Fruit fly (Drosophila melanogaster) whole organism, adult: Measurements from ENCODE around the gene CG5281.

Experiments
- CG11617 ChIP-seq: fragments of 200-800 bp; sonication (Bioruptor generic); optimal IDR thresholded peaks from 2 replicates; lab custom pipeline; 2017; ENCODE audit warnings: mild to moderate bottlenecking, missing biosample characterization, missing genetic modification reagents, missing genetic modification characterization
- CG12768 ChIP-seq: fragments of 200-800 bp; sonication (Bioruptor generic); optimal IDR thresholded peaks from 2 replicates; lab custom pipeline; 2017; ENCODE audit warnings: missing biosample characterization, missing genetic modification characterization, mild to moderate bottlenecking, moderate library complexity, missing genetic modification reagents
- CG14711 ChIP-seq: fragments of 200-800 bp; sonication (Bioruptor generic); optimal IDR thresholded peaks from 2 replicates; lab custom pipeline; 2018; ENCODE audit warnings: missing biosample characterization, mild to moderate bottlenecking, missing genetic modification characterization, moderate library complexity
- CG1620 ChIP-seq: fragments of 200-800 bp; sonication (Bioruptor generic); optimal IDR thresholded peaks from 2 replicates; lab custom pipeline; 2016; ENCODE audit warnings: missing biosample characterization, missing genetic modification characterization
- CG33017 ChIP-seq: fragments of 200-800 bp; sonication (Bioruptor generic); optimal IDR thresholded peaks from 2 replicates; lab custom pipeline; 2018; ENCODE audit warnings: missing biosample characterization, mild to moderate bottlenecking, missing genetic modification characterization, moderate library complexity
- CG5204 ChIP-seq: fragments of 200-800 bp; sonication (Bioruptor generic); optimal IDR thresholded peaks from 2 replicates; lab custom pipeline; 2016; ENCODE audit warnings: missing biosample characterization, missing genetic modification characterization
- CG7045 ChIP-seq: fragments of 200-800 bp; sonication (Bioruptor generic); optimal IDR thresholded peaks from 2 replicates; lab custom pipeline; 2017; ENCODE audit warnings: missing biosample characterization, mild to moderate bottlenecking, missing genetic modification characterization
- CG7101 ChIP-seq: fragments of 200-800 bp; sonication (Bioruptor generic); optimal IDR thresholded peaks from 2 replicates; lab custom pipeline; 2018; ENCODE audit warnings: missing biosample characterization, mild to moderate bottlenecking, missing genetic modification characterization, moderate library complexity
- Clk ChIP-seq: fragments of 200-800 bp; sonication (Bioruptor generic); optimal IDR thresholded peaks from 2 replicates; lab custom pipeline; 2017; ENCODE audit warnings: missing biosample characterization, missing genetic modification characterization
- Crg-1 ChIP-seq: fragments of 200-800 bp; sonication (Bioruptor generic); optimal IDR thresholded peaks from 2 replicates; lab custom pipeline; 2016; ENCODE audit warnings: missing biosample characterization, missing genetic modification characterization
- Hr96 ChIP-seq: fragments of 200-800 bp; sonication (Bioruptor generic); optimal IDR thresholded peaks from 2 replicates; lab custom pipeline; 2016; ENCODE audit warnings: missing biosample characterization, missing genetic modification characterization
- Mnt ChIP-seq: fragments of 200-800 bp; sonication (Bioruptor generic); optimal IDR thresholded peaks from 2 replicates; lab custom pipeline; 2016; ENCODE audit warnings: missing biosample characterization, mild to moderate bottlenecking, missing genetic modification characterization
- bab1 ChIP-seq: fragments of 200-800 bp; sonication (Bioruptor generic); optimal IDR thresholded peaks from 3 replicates; lab custom pipeline; 2019; ENCODE audit warnings: missing biosample characterization, mild to moderate bottlenecking, missing genetic modification characterization, moderate library complexity
- cic ChIP-seq: fragments of 200-800 bp; sonication (Bioruptor generic); optimal IDR thresholded peaks from 2 replicates; lab custom pipeline; 2017; ENCODE audit warnings: missing biosample characterization, mild to moderate bottlenecking, missing genetic modification characterization, moderate library complexity
- cnc ChIP-seq, 2 experiments: fragments of >200 bp; optimal IDR thresholded peaks; 2 replicates each; lab custom pipeline; 2017
- kay ChIP-seq: fragments of 200-800 bp; sonication (Bioruptor generic); peaks from one replicate; lab custom pipeline; 2016; ENCODE audit warnings: missing biosample characterization, missing genetic modification characterization, borderline replicate concordance
- ovo ChIP-seq: fragments of 200-800 bp; sonication (Bioruptor generic); optimal IDR thresholded peaks from 2 replicates; lab custom pipeline; 2016; ENCODE audit warnings: missing biosample characterization, missing genetic modification characterization
- pad ChIP-seq: fragments of 200-800 bp; sonication (Bioruptor generic); optimal IDR thresholded peaks from 3 replicates; lab custom pipeline; 2017; ENCODE audit warnings: missing biosample characterization, missing genetic modification characterization, mild to moderate bottlenecking, moderate library complexity, missing genetic modification reagents
- tj ChIP-seq: fragments of 200-800 bp; sonication (Bioruptor generic); optimal IDR thresholded peaks from 3 replicates; lab custom pipeline; 2017; ENCODE audit warnings: missing biosample characterization, mild to moderate bottlenecking, missing genetic modification characterization, moderate library complexity
- toe ChIP-seq: fragments of 200-800 bp; sonication (Bioruptor generic); optimal IDR thresholded peaks from 2 replicates; lab custom pipeline; 2016; ENCODE audit warnings: missing biosample characterization, missing genetic modification characterization

Gene CG5281

DNA sequence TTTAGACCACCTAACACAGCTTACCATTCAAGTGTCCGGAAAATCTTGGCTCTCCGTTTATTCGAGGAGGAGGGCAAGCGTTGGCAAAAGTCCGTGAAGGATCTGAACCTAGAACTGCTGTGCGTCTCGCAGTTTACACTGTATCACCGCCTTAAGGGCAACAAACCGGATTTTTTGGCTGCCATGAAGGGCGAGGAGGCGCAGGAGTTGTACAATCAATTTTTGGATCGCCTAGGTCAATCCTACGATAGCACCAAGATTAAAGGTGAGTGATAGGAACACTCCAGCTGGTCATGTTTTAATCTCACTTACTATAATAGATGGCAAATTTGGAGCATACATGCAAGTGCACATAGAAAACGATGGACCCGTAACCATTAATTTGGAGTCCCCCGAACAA lies 5.3 kb upstream of the CG5281 start:
- TF ChIP-seq cic (GFP tag; lab: Kevin White, UChicago) = no peak
- no peak for TF ChIP-seq kay (GFP tag; lab: Kevin White, UChicago)
- no peak for TF ChIP-seq Crg-1
- TF ChIP-seq toe (GFP tag; lab: Kevin White, UChicago) = no peak
- TF ChIP-seq bab1 (GFP tag; lab: Kevin White, UChicago) = no peak
- no peak for TF ChIP-seq pad (GFP tag; lab: Kevin White, UChicago)
- no peak for TF ChIP-seq cnc (optimal IDR thresholded peaks at IDR 0.05; lab: Kevin White, UChicago)
- TF ChIP-seq ovo (GFP tag; lab: Kevin White, UChicago) = no peak

DNA sequence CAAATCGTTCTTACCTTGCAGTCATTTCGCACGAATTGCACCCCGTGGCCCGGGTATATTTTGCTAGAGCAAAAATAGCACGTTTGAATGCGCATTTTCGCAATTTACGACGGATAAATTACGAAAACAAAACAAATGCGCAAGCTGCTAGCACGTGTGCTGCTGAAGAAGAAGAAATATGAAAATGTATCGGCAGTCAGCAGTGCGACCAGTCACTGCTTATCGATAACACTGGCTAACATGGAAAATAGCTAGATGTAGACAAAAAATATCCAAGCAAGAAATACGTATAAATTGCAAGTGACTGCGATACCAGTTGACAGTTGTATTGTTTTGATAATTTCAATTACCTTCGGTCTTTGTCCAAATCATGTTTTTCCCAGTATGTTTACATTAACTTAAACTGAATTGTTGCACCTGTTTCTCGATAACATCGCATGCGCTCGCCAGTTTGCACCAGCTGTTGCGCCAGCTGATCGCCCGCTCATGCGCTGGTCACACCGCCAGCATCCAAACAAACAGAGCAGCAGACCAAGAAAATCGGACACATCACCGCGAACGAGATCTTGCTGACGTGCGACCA lies 4.2 kb upstream of the CG5281 start, which contains the start of the genes RpL24-like and CG5276:
Gene RpL24-like (minus strand): TSS at position 188 of the 583 bp plus-strand sequence.
Gene CG5276 (plus strand): TSS at position 344 of the 583 bp plus-strand sequence.
- no peak for TF ChIP-seq CG14711
- TF ChIP-seq Hr96 (GFP tag; lab: Kevin White, UChicago) = no peak
- peak; percentile 99 for TF ChIP-seq Mnt (GFP tag; lab: Kevin White, UChicago)
- TF ChIP-seq bab1 (GFP tag; lab: Kevin White, UChicago) = peak; percentile 36
- no peak for TF ChIP-seq cic (GFP tag; lab: Kevin White, UChicago)
- TF ChIP-seq ovo (GFP tag; lab: Kevin White, UChicago) = no peak
- TF ChIP-seq CG1620 (GFP tag; lab: Kevin White, UChicago) = no peak
- no peak for TF ChIP-seq pad (GFP tag; lab: Kevin White, UChicago)
- no peak for TF ChIP-seq CG7045 (GFP tag; lab: Kevin White, UChicago)
- peak; percentile 11 for TF ChIP-seq tj (GFP tag; lab: Kevin White, UChicago)
- no peak for TF ChIP-seq CG7101 (tag; lab: Kevin White, UChicago)
- TF ChIP-seq CG11617 (GFP tag; lab: Kevin White, UChicago) = peak; percentile 69
- TF ChIP-seq cnc (optimal IDR thresholded peaks at IDR 0.05; lab: Kevin White, UChicago) = no peak
- TF ChIP-seq CG12768 (GFP tag; lab: Kevin White, UChicago) = no peak
- no peak for TF ChIP-seq CG5204 (GFP tag; lab: Kevin White, UChicago)

DNA sequence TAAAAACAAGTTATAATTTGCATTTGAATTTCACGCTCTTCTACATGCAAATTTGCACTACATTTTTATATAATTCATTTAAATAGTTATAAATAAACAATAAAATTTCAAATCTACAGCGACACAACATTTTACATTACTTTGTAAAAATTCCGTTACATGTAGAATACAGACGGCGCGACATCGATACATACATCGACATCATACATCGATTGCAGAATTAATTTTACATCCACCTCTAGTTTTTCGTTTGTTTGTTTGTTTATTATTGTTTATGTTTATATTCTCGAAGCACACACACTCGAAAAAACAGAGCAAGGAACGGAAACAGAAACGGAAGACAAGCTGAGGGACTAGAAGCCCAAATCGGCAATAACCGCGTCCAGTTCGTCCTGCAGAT lies 1.9 kb downstream of the CG5281 start, which contains the start of gene CG17230:
Gene CG17230 (plus strand): TSS at position 258 of the 400 bp plus-strand sequence.
- TF ChIP-seq Clk = no peak
- no peak for TF ChIP-seq cic (GFP tag; lab: Kevin White, UChicago)
- TF ChIP-seq CG5204 (GFP tag; lab: Kevin White, UChicago) = no peak
- no peak for TF ChIP-seq CG12768 (GFP tag; lab: Kevin White, UChicago)
- TF ChIP-seq toe (GFP tag; lab: Kevin White, UChicago) = no peak
- no peak for TF ChIP-seq CG33017 (tag; lab: Kevin White, UChicago)
- no peak for TF ChIP-seq CG11617 (GFP tag; lab: Kevin White, UChicago)
- no peak for TF ChIP-seq bab1 (GFP tag; lab: Kevin White, UChicago)
- TF ChIP-seq CG1620 (GFP tag; lab: Kevin White, UChicago) = no peak

dm6 chr3R:11441038-11441437 lies 5.4 kb downstream of the CG5281 start:
- TF ChIP-seq kay (GFP tag; lab: Kevin White, UChicago) = no peak
- TF ChIP-seq CG1620 (GFP tag; lab: Kevin White, UChicago) = no peak
- no peak for TF ChIP-seq cic (GFP tag; lab: Kevin White, UChicago)
- TF ChIP-seq CG7101 (tag; lab: Kevin White, UChicago) = no peak

DNA sequence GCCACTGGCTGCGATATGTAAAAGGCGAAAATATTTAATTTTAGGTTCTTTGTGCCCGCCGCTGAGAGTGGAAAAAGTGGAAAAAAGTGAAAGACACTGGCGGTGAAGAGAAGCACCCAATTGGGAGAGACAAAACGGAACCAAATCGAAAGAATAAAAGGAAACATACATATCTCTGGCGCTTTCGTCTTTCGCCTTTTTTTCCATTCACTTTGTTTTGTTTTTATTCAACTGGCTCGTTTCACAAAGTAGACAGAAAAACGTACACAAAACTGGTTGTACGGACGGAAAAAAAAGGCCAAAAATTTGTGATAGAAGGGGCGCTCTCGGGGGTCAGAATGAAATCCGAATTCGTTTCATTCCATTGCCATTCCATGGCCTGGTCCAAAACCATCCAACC lies 14.0 kb downstream of the CG5281 start:
- TF ChIP-seq CG14711 = no peak
- TF ChIP-seq ovo (GFP tag; lab: Kevin White, UChicago) = no peak
- no peak for TF ChIP-seq kay (GFP tag; lab: Kevin White, UChicago)
- no peak for TF ChIP-seq tj (GFP tag; lab: Kevin White, UChicago)
- no peak for TF ChIP-seq CG33017 (tag; lab: Kevin White, UChicago)
- TF ChIP-seq pad (GFP tag; lab: Kevin White, UChicago) = no peak
- no peak for TF ChIP-seq bab1 (GFP tag; lab: Kevin White, UChicago)
- no peak for TF ChIP-seq CG5204 (GFP tag; lab: Kevin White, UChicago)
- no peak for TF ChIP-seq CG7045 (GFP tag; lab: Kevin White, UChicago)
- no peak for TF ChIP-seq cnc (optimal IDR thresholded peaks at IDR 0.05; lab: Kevin White, UChicago)
- no peak for TF ChIP-seq Hr96 (GFP tag; lab: Kevin White, UChicago)
- TF ChIP-seq CG12768 (GFP tag; lab: Kevin White, UChicago) = no peak
- no peak for TF ChIP-seq toe (GFP tag; lab: Kevin White, UChicago)

DNA sequence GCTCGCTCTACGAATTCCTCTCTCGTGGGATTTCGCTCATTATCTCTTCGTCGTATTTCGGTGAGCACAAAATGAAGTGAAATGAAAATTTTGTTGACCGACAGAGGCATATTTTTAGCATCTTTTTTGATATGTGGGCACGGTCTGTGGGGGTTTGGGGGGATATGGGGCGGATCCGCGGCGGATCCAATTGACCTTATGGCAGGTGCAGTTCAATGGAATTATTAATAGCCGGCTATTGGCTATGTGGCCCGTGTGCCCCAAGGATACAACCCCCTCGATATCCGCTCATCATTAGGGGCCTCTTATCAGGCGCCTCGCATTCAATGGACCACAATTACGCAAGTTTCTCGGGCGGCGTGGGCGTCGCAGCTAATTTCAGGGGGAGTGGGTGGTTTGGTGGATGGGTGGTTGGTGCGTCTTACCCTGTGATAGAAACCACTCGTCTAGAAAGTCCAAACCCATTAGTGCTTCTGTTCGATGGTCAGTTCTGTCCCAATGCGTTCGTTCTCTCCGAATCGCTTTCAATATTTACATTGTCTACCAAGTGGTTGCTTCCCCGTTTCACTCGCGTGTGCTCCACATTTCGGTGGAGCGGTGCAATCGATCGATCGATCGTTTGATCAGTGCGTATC lies 15.7 kb downstream of the CG5281 start, which contains the start of gene sals:
Gene sals (minus strand): TSS at position 585 of the 635 bp plus-strand sequence.
- TF ChIP-seq pad (GFP tag; lab: Kevin White, UChicago) = no peak
- TF ChIP-seq CG14711 = no peak
- no peak for TF ChIP-seq ovo (GFP tag; lab: Kevin White, UChicago)
- no peak for TF ChIP-seq Crg-1
- TF ChIP-seq CG12768 (GFP tag; lab: Kevin White, UChicago) = no peak
- no peak for TF ChIP-seq cic (GFP tag; lab: Kevin White, UChicago)
- no peak for TF ChIP-seq CG7045 (GFP tag; lab: Kevin White, UChicago)
- no peak for TF ChIP-seq Clk
- TF ChIP-seq CG7101 (tag; lab: Kevin White, UChicago) = no peak
- no peak for TF ChIP-seq CG11617 (GFP tag; lab: Kevin White, UChicago)
- no peak for TF ChIP-seq cnc (optimal IDR thresholded peaks at IDR 0.05; lab: Kevin White, UChicago)
- TF ChIP-seq bab1 (GFP tag; lab: Kevin White, UChicago) = no peak
- TF ChIP-seq CG5204 (GFP tag; lab: Kevin White, UChicago) = no peak
- TF ChIP-seq CG33017 (tag; lab: Kevin White, UChicago) = no peak
- no peak for TF ChIP-seq Mnt (GFP tag; lab: Kevin White, UChicago)
- no peak for TF ChIP-seq CG1620 (GFP tag; lab: Kevin White, UChicago)
- TF ChIP-seq tj (GFP tag; lab: Kevin White, UChicago) = no peak
- TF ChIP-seq kay (GFP tag; lab: Kevin White, UChicago) = no peak
